Worm (Caenorhabditis elegans): Measurements from ENCODE around the gene ZK185.3.

ZK185.3 gene

ce11 chrIV:4486738-4487137 is 43.5 kb downstream of the ZK185.3 start, which contains the start of gene trx-3 (continued):
- TF ChIP-seq lir-3 (tag; optimal IDR thresholded peaks at IDR 0.05): no peak
- no peak for TF ChIP-seq skn-1 (tag; optimal IDR thresholded peaks at IDR 0.05)
- TF ChIP-seq daf-16 (GFP tag; optimal IDR thresholded peaks at IDR 0.05): no peak
- peak; percentile 50 for TF ChIP-seq daf-16 (tag; optimal IDR thresholded peaks at IDR 0.05)

- TF ChIP-seq F49E8.2 (tag; optimal IDR thresholded peaks at IDR 0.05; ENCODE audit: borderline replicate concordance) (no peak), skn-1 (tag; optimal IDR thresholded peaks at IDR 0.05) (no peak), egl-43 (GFP tag; IDR thresholded peaks at IDR 0.05) (no peak), nhr-28 (tag; optimal IDR thresholded peaks at IDR 0.05) (no peak), dmd-9 (GFP tag; IDR thresholded peaks at IDR 0.05) (no peak), dmd-6 (GFP tag; IDR thresholded peaks at IDR 0.05) (peak; percentile 68), dve-1 (tag; optimal IDR thresholded peaks at IDR 0.05; ENCODE audit: insufficient read depth) (peak; percentile 45), zip-11 (GFP tag; IDR thresholded peaks at IDR 0.05) (no peak), php-3 (GFP tag; IDR thresholded peaks at IDR 0.05) (no peak), lin-1 (GFP tag; IDR thresholded peaks at IDR 0.05) (no peak), pqm-1 (tag; optimal IDR thresholded peaks at IDR 0.05) (peak; percentile 70), F26F4.8 (GFP tag; conservative IDR thresholded peaks at IDR 0.05) (no peak), lin-38 (GFP tag; IDR thresholded peaks at IDR 0.05) (no peak), tag-97 (GFP tag; IDR thresholded peaks at IDR 0.05) (no peak), ZK337.2 (GFP tag; IDR thresholded peaks at IDR 0.05) (no peak), hlh-30 (tag; optimal IDR thresholded peaks at IDR 0.05; ENCODE audit: insufficient read depth) (peak; percentile 42), jun-1 (tag; optimal IDR thresholded peaks at IDR 0.05) (no peak), mxl-2 (GFP tag; conservative IDR thresholded peaks at IDR 0.05) (no peak), T26A8.4 (GFP tag; IDR thresholded peaks at IDR 0.05) (no peak), lin-15B (tag; optimal IDR thresholded peaks at IDR 0.05) (no peak), ztf-7 (tag; optimal IDR thresholded peaks at IDR 0.05) (no peak), zag-1 (tag; optimal IDR thresholded peaks at IDR 0.05) (no peak)
Measured at ce11 chrIV:4484555-4484954, 45.7 kb downstream of the ZK185.3 start.

- TF ChIP-seq dmd-6 (GFP tag; IDR thresholded peaks at IDR 0.05) (peak; percentile 76), hlh-30 (tag; optimal IDR thresholded peaks at IDR 0.05; ENCODE audit: insufficient read depth) (peak; percentile 26), zfp-3 (GFP tag; conservative IDR thresholded peaks at IDR 0.05) (no peak), nhr-10 (tag; optimal IDR thresholded peaks at IDR 0.05) (no peak), lsy-2 (tag; optimal IDR thresholded peaks at IDR 0.05) (peak in 1 of 2 experiments; percentile 28), hlh-11 (tag; optimal IDR thresholded peaks at IDR 0.05) (peak; percentile 67), saeg-2 (GFP tag; IDR thresholded peaks at IDR 0.05) (no peak), php-3 (GFP tag; IDR thresholded peaks at IDR 0.05) (no peak), ZK337.2 (GFP tag; IDR thresholded peaks at IDR 0.05) (no peak), nhr-77 (tag; optimal IDR thresholded peaks at IDR 0.05) (peak; percentile 50), lim-7 (GFP tag; IDR thresholded peaks at IDR 0.05) (no peak), mep-1 (tag; optimal IDR thresholded peaks at IDR 0.05) (no peak), madf-5 (GFP tag; IDR thresholded peaks at IDR 0.05) (no peak), ceh-20 (GFP tag; IDR thresholded peaks at IDR 0.05) (no peak), lin-15B (tag; optimal IDR thresholded peaks at IDR 0.05) (no peak), ceh-32 (tag; optimal IDR thresholded peaks at IDR 0.05; ENCODE audit: poor library complexity) (no peak), nhr-28 (tag; optimal IDR thresholded peaks at IDR 0.05) (peak; percentile 93), ztf-11 (tag; optimal IDR thresholded peaks at IDR 0.05) (no peak), dve-1 (tag; optimal IDR thresholded peaks at IDR 0.05; ENCODE audit: insufficient read depth) (peak; percentile 89), ceh-82 (tag; optimal IDR thresholded peaks at IDR 0.05) (no peak), pqm-1 (tag; optimal IDR thresholded peaks at IDR 0.05) (peak; percentile 99), daf-8 (GFP tag; IDR thresholded peaks at IDR 0.05) (no peak), daf-16 (GFP tag; optimal IDR thresholded peaks at IDR 0.05) (no peak), daf-16 (tag; optimal IDR thresholded peaks at IDR 0.05) (peak; percentile 94), mxl-3 (GFP tag; optimal IDR thresholded peaks at IDR 0.05) (peak; percentile 4), arid-1 (GFP tag; conservative IDR thresholded peaks at IDR 0.05) (no peak)
Measured at ce11 chrIV:4482531-4482930, 47.7 kb downstream of the ZK185.3 start, which contains the start of gene M01H9.4. Gene M01H9.4 (minus strand): TSS chrIV:4482909.

All from whole organism, L4 larva.